Fruit fly (Drosophila melanogaster): ENCODE data around the gene CG16813.
"Not testable (repeated sequence)": the region's sequence is repeated elsewhere in the genome, so short reads cannot be mapped to it uniquely, and the experiment has no call there.

CG16813 gene

DNA sequence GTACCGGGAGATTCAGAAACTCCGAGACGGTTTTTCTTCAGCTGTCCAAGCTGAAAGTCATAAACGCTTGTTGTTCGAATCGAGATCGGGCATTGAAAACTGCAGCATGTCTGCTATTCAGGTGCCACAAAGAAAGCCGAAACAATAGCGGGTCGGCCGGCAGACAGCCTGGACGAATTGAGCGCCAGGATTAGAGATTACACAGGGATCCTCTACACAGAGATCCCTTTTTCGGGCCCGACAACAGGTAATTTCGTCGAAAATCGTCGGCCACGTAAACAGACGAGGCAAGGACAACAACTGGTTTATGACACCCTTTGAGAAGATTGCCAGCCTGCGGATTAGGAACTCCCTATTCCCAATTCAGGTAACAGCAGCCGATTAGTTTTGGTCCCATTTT is at the start of gene CG16813:
Gene CG16813 (plus strand): TSS at position 288 of the 400 bp plus-strand sequence.
- no peak for TF ChIP-seq CG17801 (GFP tag; optimal IDR thresholded peaks at IDR 0.05; ENCODE audit: partially characterized antibody)

DNA sequence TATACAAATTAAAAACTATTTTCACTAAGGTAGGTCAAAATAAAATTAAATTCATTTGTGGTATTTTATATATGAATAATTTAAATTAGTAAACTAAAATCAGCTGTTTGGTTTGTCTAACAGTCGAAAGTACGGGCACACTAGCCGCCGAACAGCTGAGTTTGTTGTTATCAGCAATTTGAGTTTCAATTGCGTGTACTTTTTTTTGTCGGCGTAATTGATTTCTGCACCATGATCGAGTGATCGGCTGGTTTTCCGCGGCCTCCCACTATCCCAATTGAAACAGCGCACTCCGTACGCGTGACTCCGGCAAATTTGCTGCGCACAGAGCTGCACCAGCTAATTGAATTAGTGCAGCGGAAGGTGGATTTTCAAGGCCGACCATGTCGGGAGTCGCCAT is 48.2 kb upstream of the CG16813 start, which contains the start of gene Alg7:
Gene Alg7 (plus strand): TSS at position 153 of the 400 bp plus-strand sequence.
- peak; percentile 21 for TF ChIP-seq CG17801 (GFP tag; optimal IDR thresholded peaks at IDR 0.05; ENCODE audit: partially characterized antibody)

DNA sequence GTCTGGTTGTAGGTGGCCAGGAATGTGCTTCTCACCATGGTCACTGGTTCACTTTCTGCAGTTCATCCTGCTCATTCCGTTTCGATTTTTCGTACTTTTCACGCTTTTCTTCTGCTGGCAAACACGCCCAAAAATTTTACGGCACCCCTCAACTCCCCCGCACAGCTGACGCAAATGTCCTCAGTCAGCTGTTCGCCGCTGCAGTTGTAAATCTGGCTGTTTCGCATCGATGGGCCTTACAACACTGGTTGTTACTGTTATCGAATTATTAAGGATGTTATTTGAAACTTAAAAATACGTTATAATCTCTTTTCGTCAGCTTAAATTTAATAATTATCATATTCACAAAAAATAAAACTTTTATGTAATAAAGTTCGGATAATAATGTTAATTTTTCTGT is 44.9 kb upstream of the CG16813 start, which contains the start of gene Mgat3:
Gene Mgat3 (minus strand): TSS at position 182 of the 400 bp plus-strand sequence.
- TF ChIP-seq CG17801 (GFP tag; optimal IDR thresholded peaks at IDR 0.05; ENCODE audit: partially characterized antibody) = no peak

DNA sequence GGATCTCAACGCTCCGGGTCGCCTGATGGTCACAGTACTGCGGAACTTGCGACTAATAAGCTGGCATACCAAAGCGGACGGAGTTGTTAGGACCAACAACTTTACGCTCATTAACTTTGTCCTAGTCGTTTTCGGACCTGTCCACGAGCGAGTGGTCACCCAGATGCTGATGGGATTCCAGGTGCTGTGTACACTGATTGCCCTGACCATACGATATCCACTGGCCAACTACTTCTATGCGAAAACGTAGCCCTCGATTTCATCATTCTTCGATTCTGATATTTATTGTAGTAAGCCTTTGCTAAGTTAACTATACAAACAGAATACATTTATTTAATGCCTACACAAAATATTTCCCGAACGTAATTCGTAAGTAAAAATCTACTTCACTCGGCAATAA is 44.2 kb upstream of the CG16813 start, which contains the start of gene Rsph1:
Gene Rsph1 (plus strand): TSS at position 301 of the 400 bp plus-strand sequence.
- no peak for TF ChIP-seq CG17801 (GFP tag; optimal IDR thresholded peaks at IDR 0.05; ENCODE audit: partially characterized antibody)

DNA sequence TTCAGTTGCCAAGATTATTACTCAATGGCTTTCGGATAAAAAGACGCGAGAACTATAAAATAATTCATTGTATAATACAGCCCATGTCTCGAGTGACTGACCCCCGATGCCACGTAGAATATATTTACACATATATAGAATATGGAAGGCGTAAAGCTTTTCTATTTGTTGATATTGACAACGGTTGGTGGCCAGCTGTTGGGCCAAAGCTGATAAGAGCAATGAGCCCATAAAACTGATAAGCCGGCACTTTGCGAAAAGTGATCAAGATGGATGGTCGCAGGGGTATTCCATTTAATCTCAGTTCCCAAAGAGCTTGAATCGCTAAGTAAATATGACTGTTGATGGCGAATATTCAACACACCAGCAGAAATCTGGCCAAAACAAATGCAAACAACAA is 36.8 kb upstream of the CG16813 start:
- peak; percentile 23 for TF ChIP-seq CG17801 (GFP tag; optimal IDR thresholded peaks at IDR 0.05; ENCODE audit: partially characterized antibody)

DNA sequence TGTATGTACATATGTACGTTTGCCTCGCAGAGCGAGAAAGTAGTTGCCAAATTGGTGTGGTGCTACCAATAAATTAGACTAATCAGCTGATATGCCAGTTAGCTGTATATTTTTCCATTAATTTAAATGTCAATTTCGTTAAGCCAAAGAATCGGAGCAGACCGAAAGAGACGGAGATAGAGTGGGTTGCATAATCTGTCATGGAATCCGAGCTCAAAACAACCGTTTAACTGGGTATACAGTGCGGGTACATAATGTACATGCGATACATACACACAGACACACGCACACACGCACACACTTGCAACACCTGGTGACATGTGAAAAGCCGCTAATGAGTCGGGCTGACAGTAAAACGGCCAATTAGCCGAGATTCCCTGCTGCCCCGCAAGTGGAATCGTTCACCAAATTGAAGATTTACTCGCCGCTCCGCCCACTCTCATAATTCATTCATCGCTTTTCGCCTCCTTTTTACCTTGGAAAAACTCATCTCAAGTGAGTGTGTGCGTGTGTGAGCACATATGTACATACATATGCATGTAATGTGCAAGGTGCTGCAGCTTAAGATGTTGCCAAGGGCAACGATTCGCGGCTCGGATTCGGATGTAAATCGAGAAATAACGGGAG is 36.2 kb upstream of the CG16813 start:
- no peak for TF ChIP-seq CG17801 (GFP tag; optimal IDR thresholded peaks at IDR 0.05; ENCODE audit: partially characterized antibody)

DNA sequence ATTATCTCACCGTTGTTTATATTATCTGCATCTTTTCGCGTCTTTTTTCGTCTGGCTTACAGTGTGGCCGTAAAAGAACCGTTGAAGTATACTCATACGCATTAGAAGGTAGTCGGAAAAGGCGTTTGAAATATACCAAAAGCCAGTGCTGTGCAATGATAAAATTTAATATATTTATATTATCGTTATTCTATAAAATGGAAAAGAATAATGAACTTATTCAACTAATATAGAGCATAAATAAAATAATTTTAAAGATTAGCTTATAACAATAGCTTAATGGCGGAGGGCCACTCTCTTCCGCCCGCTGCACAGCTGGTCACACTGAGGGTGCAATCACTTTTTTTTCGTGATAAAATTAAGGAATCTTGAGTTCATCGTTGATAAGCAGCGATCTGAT is 35.4 kb upstream of the CG16813 start, which contains the start of the genes CG16974 and Edem2:
Gene CG16974 (minus strand): TSS at position 86 of the 400 bp plus-strand sequence.
Gene Edem2 (plus strand): TSS at position 308 of the 400 bp plus-strand sequence.
- TF ChIP-seq CG17801 (GFP tag; optimal IDR thresholded peaks at IDR 0.05; ENCODE audit: partially characterized antibody) = peak; percentile 78

DNA sequence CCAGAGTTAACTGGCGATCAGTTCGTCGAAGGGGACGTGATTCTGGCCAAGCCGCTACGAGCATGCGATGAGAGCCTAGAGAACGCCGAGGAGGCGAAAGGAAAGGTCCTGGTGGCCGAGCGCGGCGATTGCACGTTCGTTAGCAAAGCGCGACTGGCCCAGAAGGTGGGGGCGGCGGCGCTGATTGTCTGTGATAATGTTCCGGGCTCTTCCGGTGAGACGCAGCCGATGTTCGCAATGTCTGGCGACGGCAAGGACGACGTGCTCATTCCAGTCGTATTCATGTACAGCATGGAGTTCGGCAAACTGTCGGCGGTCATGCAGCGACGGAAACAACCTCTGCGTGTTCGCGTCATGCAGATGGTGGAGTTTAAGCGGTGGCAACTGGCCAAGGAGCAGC is 31.5 kb upstream of the CG16813 start:
- no peak for TF ChIP-seq CG17801 (GFP tag; optimal IDR thresholded peaks at IDR 0.05; ENCODE audit: partially characterized antibody)

DNA sequence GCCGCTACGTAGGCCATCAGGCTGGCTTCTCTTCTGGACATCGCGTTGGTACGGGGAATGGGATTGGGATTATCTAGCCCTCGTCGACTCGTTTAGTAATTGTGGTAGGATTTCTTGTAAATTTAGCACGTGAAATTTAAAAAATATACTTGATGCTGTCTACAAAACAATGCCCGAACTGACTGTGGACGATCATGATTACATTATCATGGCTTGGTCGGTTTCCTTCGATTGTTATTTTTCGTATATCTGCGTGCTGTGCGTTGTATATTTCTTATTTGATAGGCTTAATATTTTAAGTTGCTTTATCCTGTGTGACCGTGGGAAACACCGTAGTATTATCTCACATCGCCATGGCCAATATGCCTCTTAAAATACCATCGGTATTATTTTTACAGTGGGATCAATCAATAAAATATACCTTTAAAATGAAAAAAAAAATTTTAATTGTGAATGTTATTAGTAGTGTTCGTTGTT is 24.3 kb upstream of the CG16813 start, which contains the start of gene CG16972:
Gene CG16972 (minus strand): TSS at position 336 of the 477 bp plus-strand sequence.
- TF ChIP-seq CG17801 (GFP tag; optimal IDR thresholded peaks at IDR 0.05; ENCODE audit: partially characterized antibody) = peak; percentile 12

DNA sequence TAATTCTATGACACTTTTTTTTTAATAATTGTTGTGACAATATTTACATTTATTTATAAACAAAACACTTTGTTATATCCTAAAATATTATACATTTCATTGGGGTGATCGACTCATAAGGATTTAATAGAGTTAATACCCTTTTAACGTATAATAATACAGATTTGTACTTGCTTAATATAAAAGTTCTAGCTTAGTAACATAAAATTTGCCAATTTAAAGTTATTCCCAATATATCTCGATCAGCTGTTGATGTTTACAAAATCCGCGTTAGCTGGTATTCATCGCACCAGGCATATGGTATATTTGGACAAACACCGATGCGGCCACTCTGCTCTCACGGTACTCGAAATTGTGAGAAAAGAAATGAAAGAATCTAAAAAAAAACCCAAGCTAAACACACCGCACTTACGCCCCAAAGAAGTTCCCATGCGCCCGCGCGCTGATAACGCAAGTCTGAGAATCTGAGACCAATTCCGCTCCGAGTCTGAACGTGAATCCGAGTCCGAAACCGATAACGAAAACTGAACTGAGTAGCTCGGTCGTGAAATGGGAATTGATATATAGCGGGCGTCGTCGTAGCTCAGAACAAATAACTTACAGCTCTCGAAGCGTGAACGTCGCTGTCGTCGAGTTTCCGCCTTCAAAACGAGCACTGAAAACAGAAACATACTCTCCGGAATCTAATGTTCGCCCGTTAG is 23.7 kb upstream of the CG16813 start, which contains the start of gene Pect:
Gene Pect (plus strand): TSS at position 326 of the 701 bp plus-strand sequence.
- peak; percentile 21 for TF ChIP-seq CG17801 (GFP tag; optimal IDR thresholded peaks at IDR 0.05; ENCODE audit: partially characterized antibody)

DNA sequence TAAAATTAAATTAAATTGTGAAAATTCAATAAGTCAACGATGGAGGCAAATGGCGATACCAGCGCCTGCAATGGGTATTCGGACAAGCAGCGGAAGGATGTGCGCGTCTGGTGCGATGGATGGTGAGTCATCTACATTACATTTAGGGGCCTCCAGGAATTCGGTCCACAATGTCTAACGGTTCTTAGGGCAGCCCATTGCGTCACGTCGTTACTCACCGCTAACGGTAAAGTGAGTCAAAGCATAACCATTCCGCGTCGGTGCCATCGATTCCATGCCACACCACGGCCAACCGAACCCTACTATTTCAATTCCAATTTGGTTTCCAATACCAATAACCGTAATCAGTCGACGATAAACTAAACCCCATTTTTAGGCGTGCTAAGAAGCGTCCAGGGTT is 23.2 kb upstream of the CG16813 start:
- no peak for TF ChIP-seq CG17801 (GFP tag; optimal IDR thresholded peaks at IDR 0.05; ENCODE audit: partially characterized antibody)

DNA sequence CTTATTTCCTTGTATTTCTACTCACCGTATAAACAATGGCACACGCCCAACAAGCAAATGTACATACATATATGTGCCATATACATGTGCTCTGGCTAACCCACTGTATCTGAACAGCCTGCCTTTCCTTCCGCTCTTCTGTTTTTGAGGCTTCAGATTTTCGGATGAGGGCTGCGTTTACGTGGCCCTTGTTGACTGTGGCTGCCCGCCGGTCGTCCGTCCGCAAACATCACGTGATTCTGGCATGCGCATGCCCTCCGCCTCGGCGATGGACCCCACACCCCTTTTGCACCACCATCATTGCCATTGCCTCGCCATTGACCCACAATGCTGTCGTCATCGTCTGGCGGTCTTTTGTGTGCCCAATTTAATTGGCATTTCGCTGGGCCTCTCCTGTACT is 22.1 kb upstream of the CG16813 start:
- TF ChIP-seq CG17801 (GFP tag; optimal IDR thresholded peaks at IDR 0.05; ENCODE audit: partially characterized antibody) = peak; percentile 6

DNA sequence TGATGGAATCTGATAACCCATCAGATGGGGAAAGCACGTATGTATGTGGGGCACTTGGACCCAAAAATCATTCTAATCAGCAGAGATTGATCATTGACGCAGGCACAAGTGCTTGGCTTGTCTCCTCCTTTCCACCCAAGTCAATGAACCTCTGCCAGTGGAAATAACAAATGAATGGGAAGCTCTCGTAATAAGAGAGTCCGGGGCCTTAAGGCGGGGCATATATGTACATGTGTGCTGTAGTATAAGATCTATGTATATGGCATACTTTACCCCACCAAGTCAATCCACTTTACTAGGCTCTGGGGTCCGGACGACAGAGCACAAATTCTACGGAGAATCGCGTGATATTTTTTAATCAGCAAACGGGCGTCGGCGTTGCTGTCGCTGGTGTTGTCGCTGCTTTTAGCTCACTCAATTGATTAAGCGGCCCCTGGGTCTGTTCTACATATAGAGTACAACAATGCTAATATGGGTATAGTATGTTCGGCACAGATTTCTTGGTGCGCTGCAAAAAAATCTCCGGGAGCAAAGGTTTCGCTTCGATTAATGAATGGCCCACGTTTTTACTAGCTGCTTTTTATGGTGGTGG is 21.2 kb upstream of the CG16813 start:
- TF ChIP-seq CG17801 (GFP tag; optimal IDR thresholded peaks at IDR 0.05; ENCODE audit: partially characterized antibody) = peak; percentile 26

DNA sequence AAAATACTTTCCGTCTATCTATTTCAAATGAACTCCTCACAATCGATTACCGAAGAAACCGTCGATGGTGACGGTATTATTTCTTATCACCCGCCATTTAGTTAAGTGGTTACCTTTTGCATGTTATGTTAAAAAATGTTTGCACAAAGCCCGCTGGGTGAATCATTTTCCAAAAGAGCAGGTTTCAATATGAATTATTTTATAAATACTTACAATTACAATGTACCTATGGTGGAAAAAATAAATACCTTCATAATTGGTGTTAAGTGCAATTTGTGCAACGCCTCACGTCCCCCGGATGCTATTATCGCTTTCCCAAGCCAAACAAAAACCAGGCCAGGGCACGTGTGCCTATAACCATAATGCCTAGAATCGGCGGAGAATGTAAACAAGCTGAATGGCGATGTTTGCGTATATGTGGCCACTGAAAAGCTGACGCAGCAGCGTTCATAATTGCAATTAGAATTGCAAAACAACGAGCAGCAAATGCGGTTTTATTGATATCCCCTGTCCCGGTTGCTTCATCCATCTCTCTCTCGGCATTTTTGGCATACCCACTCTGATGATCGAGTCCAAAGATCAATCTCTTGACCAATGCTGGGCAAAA is 20.4 kb upstream of the CG16813 start:
- TF ChIP-seq CG17801 (GFP tag; optimal IDR thresholded peaks at IDR 0.05; ENCODE audit: partially characterized antibody) = peak; percentile 41

DNA sequence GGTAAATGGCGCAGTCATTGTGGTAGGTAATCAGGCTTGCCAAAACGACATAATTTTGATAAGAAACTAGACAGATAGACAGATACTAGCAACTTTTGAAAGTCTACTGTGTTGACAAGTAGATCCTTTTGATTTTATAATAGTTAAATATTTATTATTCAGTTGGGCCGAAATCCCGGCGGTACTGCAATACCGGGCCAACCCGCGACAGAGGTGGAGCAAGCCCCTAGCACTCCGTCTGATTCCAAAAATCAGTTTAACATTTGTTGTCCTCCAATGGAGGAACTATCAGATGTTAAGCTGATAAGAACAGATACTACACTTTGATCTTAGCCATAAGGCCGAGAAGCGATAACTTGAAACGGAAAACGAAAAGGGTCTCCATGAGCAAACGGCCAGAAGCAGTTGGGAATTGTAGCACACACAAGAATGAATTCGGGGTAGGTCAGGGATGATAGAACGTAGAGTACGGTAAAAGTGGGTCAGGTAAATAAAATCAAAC is 15.5 kb upstream of the CG16813 start, which contains the start of gene CG15482:
Gene CG15482 (minus strand): TSS at position 51 of the 502 bp plus-strand sequence.
- not testable (repeated sequence) for TF ChIP-seq CG17801 (GFP tag; optimal IDR thresholded peaks at IDR 0.05; ENCODE audit: partially characterized antibody)
